Fruit fly (Drosophila melanogaster): ENCODE results near the gene Cbp80.
A peak's percentile ranks its signal among the peaks of the same experiment; 100 is the strongest.

Cbp80 gene

DNA sequence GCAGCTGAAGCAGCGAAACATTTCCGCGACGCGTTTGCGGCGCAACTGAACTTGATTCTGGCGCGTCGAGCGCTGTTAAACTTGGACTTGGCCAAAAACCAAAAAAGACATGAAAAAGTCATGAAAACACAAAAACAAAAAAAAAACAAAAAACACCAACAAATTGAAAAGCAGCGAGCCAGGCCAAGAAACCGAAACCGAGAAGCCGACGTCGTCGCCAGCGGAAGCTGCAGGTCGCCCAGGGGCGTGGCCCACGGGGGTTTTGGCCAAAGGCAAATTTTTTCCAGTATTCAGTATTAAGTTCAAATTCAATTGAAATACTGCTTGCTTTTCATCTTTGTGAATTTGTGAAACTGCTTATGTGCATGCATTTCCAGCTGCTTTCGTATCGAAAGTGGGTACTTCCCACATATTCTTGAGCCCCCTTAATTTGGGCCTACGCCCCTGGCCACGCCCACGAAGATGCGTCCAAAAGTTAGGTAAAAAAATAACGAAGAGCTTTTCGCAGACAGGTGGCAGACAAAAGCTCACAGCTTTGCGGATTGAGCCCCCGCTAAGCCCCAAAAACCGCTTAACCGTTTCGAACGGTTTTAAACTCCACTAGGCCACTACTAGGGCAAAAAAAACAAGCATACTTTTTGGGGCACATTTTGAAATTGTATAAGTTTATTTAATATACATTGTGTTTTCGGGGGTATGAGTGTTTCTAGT is 17.0 kb downstream of the Cbp80 start, which contains the start of gene CG3009 (continued):
- TF ChIP-seq CG4318 (GFP tag; optimal IDR thresholded peaks at IDR 0.05) = peak; percentile 96
- peak; percentile 96 for TF ChIP-seq CG10669 (GFP tag; optimal IDR thresholded peaks at IDR 0.05)
- peak; percentile 98 for TF ChIP-seq Met (GFP tag; optimal IDR thresholded peaks at IDR 0.05)
- peak; percentile 95 for TF ChIP-seq spab (GFP tag; optimal IDR thresholded peaks at IDR 0.05)
- peak; percentile 94 for TF ChIP-seq CG3032 (tag; optimal IDR thresholded peaks at IDR 0.05)
- peak; percentile 96 for TF ChIP-seq Sox15 (GFP tag; optimal IDR thresholded peaks at IDR 0.05)
- peak; percentile 96 for TF ChIP-seq CG11762 (GFP tag; optimal IDR thresholded peaks at IDR 0.05; ENCODE audit: insufficient read depth)
- peak; percentile 95 for TF ChIP-seq CG16779 (tag; optimal IDR thresholded peaks at IDR 0.05)
- TF ChIP-seq lz (GFP tag; optimal IDR thresholded peaks at IDR 0.05) = peak; percentile 98

DNA sequence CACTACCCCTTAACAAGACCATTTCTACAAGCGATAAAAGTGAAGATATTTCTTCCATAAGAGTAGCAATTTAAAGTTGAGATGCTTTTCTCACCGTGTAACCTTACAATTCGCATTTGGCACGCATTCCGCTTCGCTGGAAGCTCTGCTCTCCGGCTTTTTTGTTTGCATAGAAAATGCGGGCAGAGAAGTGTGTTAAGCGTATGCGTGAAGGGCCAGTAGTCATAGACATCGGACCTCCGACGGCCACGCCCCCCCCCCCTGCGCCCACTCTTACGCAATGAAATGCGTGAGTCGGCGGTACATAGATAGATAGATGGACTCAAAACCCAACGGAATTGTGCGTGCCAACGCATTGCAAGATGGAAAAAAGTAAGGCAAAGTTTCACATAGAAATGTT is 19.6 kb downstream of the Cbp80 start:
- TF ChIP-seq fkh (GFP tag; optimal IDR thresholded peaks at IDR 0.05) = peak; percentile 1
- TF ChIP-seq CG15336 (GFP tag; IDR thresholded peaks at IDR 0.05) = 0 out of 2 replicates have a peak, but pooled peaks have one; percentile 36
- TF ChIP-seq lz (GFP tag; optimal IDR thresholded peaks at IDR 0.05) = no peak
- no peak for TF ChIP-seq CG11294 (GFP tag; IDR thresholded peaks at IDR 0.05)
- TF ChIP-seq Gug (GFP tag; IDR thresholded peaks at IDR 0.05) = no peak
- no peak for TF ChIP-seq CG34406 (GFP tag; optimal IDR thresholded peaks at IDR 0.05)
- TF ChIP-seq OdsH (GFP tag; optimal IDR thresholded peaks at IDR 0.05) = no peak
- no peak for TF ChIP-seq salr (GFP tag; optimal IDR thresholded peaks at IDR 0.05)
- TF ChIP-seq CG6163 (GFP tag; IDR thresholded peaks at IDR 0.05) = no peak
- peak; percentile 41; the same call in 1 of the 3 replicates for TF ChIP-seq CG8119 (GFP tag; IDR thresholded peaks at IDR 0.05)
- TF ChIP-seq eg (GFP tag; IDR thresholded peaks at IDR 0.05) = 0 out of 3 replicates have a peak, but pooled peaks have one; percentile 38
- TF ChIP-seq CG7368 (GFP tag; optimal IDR thresholded peaks at IDR 0.05) = no peak
- no peak for TF ChIP-seq Sox102F (GFP tag; optimal IDR thresholded peaks at IDR 0.05)
- no peak for TF ChIP-seq CG11902 (GFP tag; optimal IDR thresholded peaks at IDR 0.05)
- no peak for TF ChIP-seq topi (GFP tag; optimal IDR thresholded peaks at IDR 0.05)
- peak; percentile 10 for TF ChIP-seq CG32006 (GFP tag; optimal IDR thresholded peaks at IDR 0.05)
- no peak for TF ChIP-seq ss (GFP tag; optimal IDR thresholded peaks at IDR 0.05)
- no peak for TF ChIP-seq pdm3 (GFP tag; optimal IDR thresholded peaks at IDR 0.05)

DNA sequence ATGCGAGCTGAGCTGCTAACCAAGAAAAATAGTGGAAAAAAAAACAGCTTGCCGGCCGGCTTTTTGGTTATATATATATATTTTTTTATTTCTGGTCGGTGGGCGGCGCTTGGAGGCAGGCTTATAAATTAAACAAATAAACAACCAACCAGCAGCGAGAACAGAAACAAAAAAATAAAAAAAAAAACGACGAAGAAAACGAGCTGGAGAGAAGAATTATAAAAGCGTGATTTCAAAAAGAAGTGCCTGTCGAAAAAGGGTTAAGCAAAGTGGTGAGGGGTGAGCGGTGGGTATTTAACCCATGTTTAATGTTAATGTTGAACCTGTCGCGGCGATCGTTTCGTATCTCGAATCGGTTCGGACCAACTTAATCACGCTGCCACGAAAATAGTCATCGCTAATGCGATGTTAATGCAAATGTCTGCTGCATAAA is 21.4 kb downstream of the Cbp80 start:
- TF ChIP-seq Sox15 (GFP tag; optimal IDR thresholded peaks at IDR 0.05) (no peak), eg (GFP tag; IDR thresholded peaks at IDR 0.05) (no peak), dac (GFP tag; optimal IDR thresholded peaks at IDR 0.05) (no peak), CG6792 (GFP tag; optimal IDR thresholded peaks at IDR 0.05) (no peak), ss (GFP tag; optimal IDR thresholded peaks at IDR 0.05) (peak; percentile 11 to 65), CG6163 (GFP tag; IDR thresholded peaks at IDR 0.05) (peak; percentile 53), Eip75B (GFP tag; optimal IDR thresholded peaks at IDR 0.05) (no peak), CG1621 (tag; optimal IDR thresholded peaks at IDR 0.05) (no peak), vri (GFP tag; optimal IDR thresholded peaks at IDR 0.05) (no peak), CG8119 (GFP tag; IDR thresholded peaks at IDR 0.05) (no peak), CG7368 (GFP tag; optimal IDR thresholded peaks at IDR 0.05) (no peak), Hr38 (GFP tag; optimal IDR thresholded peaks at IDR 0.05) (no peak), dsx (GFP tag; optimal IDR thresholded peaks at IDR 0.05; ENCODE audit: poor library complexity, severe bottlenecking) (no peak), CG6808 (GFP tag; optimal IDR thresholded peaks at IDR 0.05) (peak; percentile 53), Gug (GFP tag; IDR thresholded peaks at IDR 0.05) (no peak), CG3032 (tag; optimal IDR thresholded peaks at IDR 0.05) (no peak), pdm3 (GFP tag; optimal IDR thresholded peaks at IDR 0.05) (no peak), OdsH (GFP tag; optimal IDR thresholded peaks at IDR 0.05) (no peak), CG10631 (GFP tag; optimal IDR thresholded peaks at IDR 0.05) (no peak), svp (GFP tag) (no peak), CG3919 (GFP tag; optimal IDR thresholded peaks at IDR 0.05) (no peak), acj6 (GFP tag; optimal IDR thresholded peaks at IDR 0.05) (no peak), CG11294 (GFP tag; IDR thresholded peaks at IDR 0.05) (no peak), Eip78C (GFP tag) (peak; percentile 23), spab (GFP tag; optimal IDR thresholded peaks at IDR 0.05) (no peak), Lpt (GFP tag; optimal IDR thresholded peaks at IDR 0.05) (no peak), Hr4 (GFP tag; optimal IDR thresholded peaks at IDR 0.05) (no peak), Blimp-1 (GFP tag; optimal IDR thresholded peaks at IDR 0.05) (no peak), CG8632 (GFP tag; optimal IDR thresholded peaks at IDR 0.05) (no peak), net (GFP tag; optimal IDR thresholded peaks at IDR 0.05) (no peak), lz (GFP tag; optimal IDR thresholded peaks at IDR 0.05) (no peak), CG11762 (GFP tag; optimal IDR thresholded peaks at IDR 0.05; ENCODE audit: insufficient read depth) (no peak), CG31627 (GFP tag; optimal IDR thresholded peaks at IDR 0.05) (no peak), CG8319 (GFP tag; optimal IDR thresholded peaks at IDR 0.05) (no peak)

All from whole organism, prepupa.